Worm (Caenorhabditis elegans) whole organism, L1 larva: ENCODE data around the gene EGAP2.2.

ENCODE experiments used
- C16A3.4 ChIP-seq: fragments of 150-350 bp; optimal IDR thresholded peaks from 2 replicates; lab custom pipeline; 2014; ENCODE audit warnings: missing biosample characterization, missing genetic modification characterization
- fos-1 ChIP-seq: fragments of 150-350 bp; optimal IDR thresholded peaks from 2 replicates; lab custom pipeline; 2014; ENCODE audit warnings: missing biosample characterization, missing genetic modification characterization
- nhr-28 ChIP-seq: fragments of 150-350 bp; optimal IDR thresholded peaks from 2 replicates; lab custom pipeline; 2014; ENCODE audit warnings: missing biosample characterization, missing genetic modification characterization
- pqm-1 ChIP-seq: sonication (generic microtip); optimal IDR thresholded peaks from 3 replicates; lab custom pipeline; 2017; ENCODE audit warnings: missing biosample characterization, missing genetic modification characterization
- snpc-4 ChIP-seq: fragments of 150-350 bp; optimal IDR thresholded peaks from 2 replicates; lab custom pipeline; 2014; ENCODE audit warnings: missing biosample characterization, missing genetic modification characterization
- ztf-11 ChIP-seq, 2 experiments: sonication (generic microtip); optimal IDR thresholded peaks; 2 replicates each; lab custom pipeline; 2016 to 2017; ENCODE audit warnings: missing genetic modification characterization in 2 of 2, missing biosample characterization in 1 of 2, missing compliant biosample characterization in 1 of 2

- no peak for TF ChIP-seq fos-1 (tag; lab: Kevin White, UChicago)
- no peak for TF ChIP-seq snpc-4 (tag; lab: Kevin White, UChicago)
- no peak for TF ChIP-seq nhr-28
- TF ChIP-seq ztf-11 (tag; optimal IDR thresholded peaks at IDR 0.05; lab: Kevin White, UChicago) = no peak
- no peak for TF ChIP-seq pqm-1
- TF ChIP-seq C16A3.4 (tag; lab: Kevin White, UChicago) = peak; percentile 15
These were observed 18.9 kb upstream of the EGAP2.2 start, which contains the start of gene C34F11.8 for ce11 chrII:5210830-5211229.
